Fruit fly (Drosophila melanogaster) whole organism, prepupa: ENCODE results near the gene Sirt1.

Experiments
- CG16779 ChIP-seq: fragments of 200-800 bp; sonication (Bioruptor generic); optimal IDR thresholded peaks from 3 replicates; lab custom pipeline; 2017; ENCODE audit warnings: missing biosample characterization, mild to moderate bottlenecking, missing genetic modification characterization
- CG6163 ChIP-seq: fragments of 200-800 bp; sonication (Bioruptor generic); IDR thresholded peaks from 3 replicates; pipeline ENCODE4 v1.3.6; 2022; ENCODE audit warnings: missing biosample characterization, missing genetic modification characterization
- CG6276 ChIP-seq: fragments of 200-800 bp; sonication (Bioruptor generic); optimal IDR thresholded peaks from 2 replicates; lab custom pipeline; 2017; ENCODE audit warnings: missing biosample characterization, mild to moderate bottlenecking, missing genetic modification characterization
- CG7368 ChIP-seq: fragments of 200-800 bp; sonication (Bioruptor generic); optimal IDR thresholded peaks from 3 replicates; lab custom pipeline; 2016; ENCODE audit warnings: missing biosample characterization, missing genetic modification characterization
- CG8319 ChIP-seq: fragments of 200-800 bp; sonication (Bioruptor generic); optimal IDR thresholded peaks from 3 replicates; lab custom pipeline; 2016; ENCODE audit warnings: missing biosample characterization, missing genetic modification characterization
- CG9139 ChIP-seq: fragments of 200-800 bp; sonication (Bioruptor generic); optimal IDR thresholded peaks from 3 replicates; lab custom pipeline; 2017; ENCODE audit warnings: missing biosample characterization, mild to moderate bottlenecking, missing genetic modification characterization
- Eip93F ChIP-seq: fragments of 200-800 bp; sonication (Bioruptor generic); optimal IDR thresholded peaks from 2 replicates; lab custom pipeline; 2016; ENCODE audit warnings: missing biosample characterization, mild to moderate bottlenecking, missing genetic modification characterization
- Hr38 ChIP-seq: sonication (Bioruptor generic); optimal IDR thresholded peaks from 2 replicates; lab custom pipeline; 2016; ENCODE audit warnings: missing biosample characterization, missing genetic modification characterization
- Hr4 ChIP-seq: fragments of 200-800 bp; sonication (Bioruptor generic); optimal IDR thresholded peaks from 3 replicates; lab custom pipeline; 2016; ENCODE audit warnings: missing biosample characterization, missing genetic modification characterization
- Met ChIP-seq: fragments of 200-800 bp; sonication (Bioruptor generic); optimal IDR thresholded peaks from 3 replicates; lab custom pipeline; 2016; ENCODE audit warnings: missing biosample characterization, missing genetic modification characterization
- eg ChIP-seq: fragments of 200-800 bp; sonication (Bioruptor generic); IDR thresholded peaks from 3 replicates; pipeline ENCODE4 v1.3.6; 2022; ENCODE audit warnings: missing biosample characterization, missing genetic modification characterization
- fd85E ChIP-seq: fragments of 200-800 bp; sonication (Bioruptor generic); optimal IDR thresholded peaks from 3 replicates; lab custom pipeline; 2016; ENCODE audit warnings: missing biosample characterization, missing genetic modification characterization
- pdm3 ChIP-seq: fragments of 200-800 bp; sonication (Bioruptor generic); optimal IDR thresholded peaks from 3 replicates; lab custom pipeline; 2016; ENCODE audit warnings: missing biosample characterization, missing genetic modification characterization
- svp ChIP-seq: fragments of 200-800 bp; sonication (Bioruptor generic); peaks from one replicate; lab custom pipeline; 2016; ENCODE audit warnings: missing biosample characterization, missing genetic modification characterization

DNA sequence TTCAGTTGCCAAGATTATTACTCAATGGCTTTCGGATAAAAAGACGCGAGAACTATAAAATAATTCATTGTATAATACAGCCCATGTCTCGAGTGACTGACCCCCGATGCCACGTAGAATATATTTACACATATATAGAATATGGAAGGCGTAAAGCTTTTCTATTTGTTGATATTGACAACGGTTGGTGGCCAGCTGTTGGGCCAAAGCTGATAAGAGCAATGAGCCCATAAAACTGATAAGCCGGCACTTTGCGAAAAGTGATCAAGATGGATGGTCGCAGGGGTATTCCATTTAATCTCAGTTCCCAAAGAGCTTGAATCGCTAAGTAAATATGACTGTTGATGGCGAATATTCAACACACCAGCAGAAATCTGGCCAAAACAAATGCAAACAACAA, 25.2 kb downstream of the Sirt1 start:
- TF ChIP-seq fd85E (GFP tag; lab: Kevin White, UChicago) (no peak), CG8319 (no peak), pdm3 (GFP tag; lab: Kevin White, UChicago) (no peak), Eip93F (GFP tag; lab: Kevin White, UChicago) (no peak), CG6163 (0 out of 3 replicates have a peak, but pooled peaks have one; percentile 41), CG6276 (GFP tag; lab: Kevin White, UChicago) (no peak), svp (GFP tag; lab: Kevin White, UChicago) (peak; percentile 87), Met (no peak), CG9139 (GFP tag; lab: Kevin White, UChicago) (no peak), Hr38 (GFP tag; lab: Kevin White, UChicago) (no peak), CG7368 (GFP tag; lab: Kevin White, UChicago) (no peak), CG16779 (tag; lab: Kevin White, UChicago) (no peak), eg (GFP tag; lab: Robert Waterston, UW) (no peak), Hr4 (GFP tag; lab: Kevin White, UChicago) (no peak)
